Worm (Caenorhabditis elegans) whole organism, L4/young adult: ENCODE measurements around the gene Y116A8A.4.

Experiments used
- W03F9.2 ChIP-seq: fragments of 150-350 bp; optimal IDR thresholded peaks from 2 replicates; lab custom pipeline; 2014; ENCODE audit warnings: missing biosample characterization, missing genetic modification characterization
- dao-5 ChIP-seq: sonication (generic microtip); optimal IDR thresholded peaks from 2 replicates; lab custom pipeline; 2016; ENCODE audit warnings: missing genotype, missing genetic modification characterization, moderate library complexity, missing compliant biosample characterization

ce11 chrIV:16854790-16855189, 32.2 kb downstream of the Y116A8A.4 start, which contains the start of gene map-2:
- TF ChIP-seq dao-5 = no peak
- no peak for TF ChIP-seq W03F9.2 (tag; lab: Kevin White, UChicago)
